Worm (Caenorhabditis elegans) whole organism, L4 larva: ENCODE data around the gene ugt-2.

Experiments
- D1046.2 ChIP-seq: fragments of 200-800 bp; sonication (Bioruptor generic); IDR thresholded peaks from 2 replicates; pipeline ENCODE4 v1.3.6; 2022; ENCODE audit warnings: missing genetic modification characterization, missing compliant biosample characterization
- F10B5.3 ChIP-seq: sonication (generic microtip); optimal IDR thresholded peaks from 2 replicates; lab custom pipeline; 2016; ENCODE audit warnings: mild to moderate bottlenecking, missing genetic modification characterization, missing compliant biosample characterization
- F37D6.2 ChIP-seq: sonication (generic microtip); optimal IDR thresholded peaks from 2 replicates; lab custom pipeline; 2016; ENCODE audit warnings: mild to moderate bottlenecking, missing genetic modification characterization, missing compliant biosample characterization
- Y75B8A.6 ChIP-seq: fragments of 200-800 bp; sonication (Bioruptor generic); IDR thresholded peaks from 2 replicates; pipeline ENCODE4 v1.3.6; 2022; ENCODE audit warnings: missing genetic modification reagents, missing genetic modification characterization, missing compliant biosample characterization
- attf-4 ChIP-seq: sonication (generic microtip); optimal IDR thresholded peaks from 3 replicates; lab custom pipeline; 2017; ENCODE audit warnings: missing biosample characterization, missing genetic modification characterization
- ceh-62 ChIP-seq: sonication (generic microtip); optimal IDR thresholded peaks from 2 replicates; lab custom pipeline; 2017; ENCODE audit warnings: missing biosample characterization, missing genetic modification characterization
- ceh-82 ChIP-seq: sonication (generic microtip); optimal IDR thresholded peaks from 2 replicates; lab custom pipeline; 2017; ENCODE audit warnings: missing biosample characterization, missing genetic modification characterization
- cey-2 ChIP-seq: sonication (generic microtip); optimal IDR thresholded peaks from 3 replicates; lab custom pipeline; 2017; ENCODE audit warnings: missing genetic modification characterization, mild to moderate bottlenecking, missing compliant biosample characterization, antibody characterized with exemption, borderline replicate concordance; ENCODE audit not compliant: insufficient read depth
- daf-16 ChIP-seq, 3 experiments: sonication (generic microtip); optimal IDR thresholded peaks; 2 replicates each; lab custom pipeline; 2016 to 2017; ENCODE audit warnings: missing genetic modification characterization in 3 of 3, missing genetic modification reagents in 3 of 3, mild to moderate bottlenecking in 2 of 3, missing compliant biosample characterization in 2 of 3, missing biosample characterization in 1 of 3, moderate library complexity in 1 of 3
- dmd-6 ChIP-seq: fragments of 200-800 bp; sonication (Bioruptor generic); IDR thresholded peaks from 2 replicates; pipeline ENCODE4 v1.3.6; 2022; ENCODE audit warnings: missing genetic modification reagents, missing genetic modification characterization, missing compliant biosample characterization
- duxl-1 ChIP-seq: sonication (generic microtip); optimal IDR thresholded peaks from 2 replicates; lab custom pipeline; 2016; ENCODE audit warnings: mild to moderate bottlenecking, missing genetic modification characterization, moderate library complexity, missing compliant biosample characterization; ENCODE audit not compliant: poor library complexity
- dve-1 ChIP-seq: sonication (generic microtip); optimal IDR thresholded peaks from 2 replicates; lab custom pipeline; 2017; ENCODE audit warnings: antibody characterized with exemption, mild to moderate bottlenecking, missing genetic modification characterization, missing compliant biosample characterization; ENCODE audit not compliant: insufficient read depth
- hlh-11 ChIP-seq: fragments of 200-800 bp; sonication (Bioruptor generic); optimal IDR thresholded peaks from 2 replicates; lab custom pipeline; 2018; ENCODE audit warnings: mild to moderate bottlenecking, missing genetic modification characterization, missing compliant biosample characterization
- hlh-30 ChIP-seq: sonication (generic microtip); optimal IDR thresholded peaks from 2 replicates; lab custom pipeline; 2017; ENCODE audit warnings: antibody characterized with exemption, mild to moderate bottlenecking, missing genetic modification characterization, missing compliant biosample characterization; ENCODE audit not compliant: insufficient read depth
- hmg-1.1 ChIP-seq: fragments of 200-800 bp; sonication (Bioruptor generic); IDR thresholded peaks from 2 replicates; pipeline ENCODE4 v1.3.6; 2022; ENCODE audit warnings: missing genetic modification reagents, missing genetic modification characterization, missing compliant biosample characterization
- lin-15B ChIP-seq: fragments of 150-350 bp; sonication (generic microtip); optimal IDR thresholded peaks from 3 replicates; lab custom pipeline; 2014; ENCODE audit warnings: missing biosample characterization, missing genetic modification characterization
- lin-39 ChIP-seq: fragments of 150-350 bp; optimal IDR thresholded peaks from 2 replicates; lab custom pipeline; 2014; ENCODE audit warnings: missing biosample characterization, missing genetic modification reagents, missing genetic modification characterization
- lsy-2 ChIP-seq, 2 experiments: fragments of 150-350 bp in 1 of 2; sonication (generic microtip) in 1 of 2; optimal IDR thresholded peaks; 2 replicates each; lab custom pipeline; 2014 to 2017; ENCODE audit warnings: missing biosample characterization in 2 of 2, missing genetic modification characterization in 2 of 2
- mxl-3 ChIP-seq: fragments of 200-800 bp; sonication (Bioruptor generic); optimal IDR thresholded peaks from 2 replicates; lab custom pipeline; 2018; ENCODE audit warnings: mild to moderate bottlenecking, missing genetic modification characterization, missing compliant biosample characterization
- nhr-111 ChIP-seq: fragments of 200-800 bp; sonication (Bioruptor generic); optimal IDR thresholded peaks from 2 replicates; lab custom pipeline; 2018; ENCODE audit warnings: mild to moderate bottlenecking, missing genetic modification characterization, missing compliant biosample characterization
- nhr-28 ChIP-seq: fragments of 150-350 bp; optimal IDR thresholded peaks from 2 replicates; lab custom pipeline; 2014; ENCODE audit warnings: missing biosample characterization, missing genetic modification characterization
- nhr-41 ChIP-seq: fragments of 200-800 bp; sonication (Bioruptor generic); IDR thresholded peaks from 2 replicates; pipeline ENCODE4 v1.3.6; 2022; ENCODE audit warnings: missing genetic modification reagents, missing genetic modification characterization, missing compliant biosample characterization
- nhr-6 ChIP-seq: fragments of 150-350 bp; optimal IDR thresholded peaks from 2 replicates; lab custom pipeline; 2014; ENCODE audit warnings: missing biosample characterization, missing genetic modification characterization
- nhr-76 ChIP-seq: fragments of 150-350 bp; optimal IDR thresholded peaks from 2 replicates; lab custom pipeline; 2014; ENCODE audit warnings: missing biosample characterization, missing genetic modification characterization
- nhr-77 ChIP-seq: fragments of 150-350 bp; optimal IDR thresholded peaks from 2 replicates; lab custom pipeline; 2014; ENCODE audit warnings: missing biosample characterization, missing genetic modification characterization
- php-3 ChIP-seq: fragments of 200-800 bp; sonication (Bioruptor generic); IDR thresholded peaks from 2 replicates; pipeline ENCODE4 v1.3.6; 2022; ENCODE audit warnings: missing genetic modification reagents, missing genetic modification characterization, missing compliant biosample characterization
- pqm-1 ChIP-seq: sonication (generic microtip); optimal IDR thresholded peaks from 2 replicates; lab custom pipeline; 2017; ENCODE audit warnings: missing biosample characterization, missing genetic modification characterization
- spr-3 ChIP-seq: fragments of 200-800 bp; sonication (Bioruptor generic); optimal IDR thresholded peaks from 2 replicates; lab custom pipeline; 2018; ENCODE audit warnings: mild to moderate bottlenecking, missing genetic modification characterization, missing compliant biosample characterization
- tag-97 ChIP-seq: fragments of 200-800 bp; sonication (Bioruptor generic); IDR thresholded peaks from 2 replicates; pipeline ENCODE4 v1.3.6; 2022; ENCODE audit warnings: missing genetic modification characterization, missing compliant biosample characterization
- tra-1 ChIP-seq: fragments of 200-800 bp; sonication (Bioruptor generic); IDR thresholded peaks from 2 replicates; pipeline ENCODE4 v1.3.6; 2022; ENCODE audit warnings: missing genetic modification reagents, missing genetic modification characterization, missing compliant biosample characterization
- unc-62 ChIP-seq, 3 experiments: fragments of 150-350 bp in 1 of 3; sonication (generic microtip); optimal IDR thresholded peaks in 2 of 3; peaks in 1 of 3; 1 replicate in 1 of 3; 2 replicates in 2 of 3; lab custom pipeline; 2014 to 2017; ENCODE audit warnings: missing biosample characterization in 3 of 3, missing genetic modification characterization in 3 of 3, missing genetic modification reagents in 3 of 3, missing genotype in 1 of 3
- ztf-7 ChIP-seq: fragments of 150-350 bp; optimal IDR thresholded peaks from 2 replicates; lab custom pipeline; 2014; ENCODE audit warnings: missing biosample characterization, missing genetic modification characterization

ugt-2 gene

DNA sequence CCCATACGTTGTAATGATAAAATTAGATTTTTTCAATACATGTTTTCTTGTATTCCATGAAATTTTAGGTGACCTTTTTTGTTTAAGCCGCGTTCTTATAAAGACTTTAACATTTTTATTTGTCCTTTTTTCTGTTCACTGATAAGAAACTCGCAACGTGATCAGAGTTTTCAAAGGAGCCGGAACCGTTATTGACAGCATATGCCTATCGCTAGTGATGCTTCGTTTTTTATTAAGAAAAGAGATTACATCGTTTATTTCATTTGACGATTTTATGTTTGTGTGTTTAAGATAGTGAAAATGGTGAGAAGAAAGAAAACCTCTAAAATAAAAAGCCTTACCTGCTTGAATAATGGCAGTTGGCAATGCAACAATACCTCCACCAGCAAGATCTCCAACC, 34.0 kb downstream of the ugt-2 start (continued):
- TF ChIP-seq ceh-62 (tag; lab: Kevin White, UChicago) (no peak), mxl-3 (GFP tag; lab: Kevin White, UChicago) (no peak), F10B5.3 (tag; lab: Kevin White, UChicago) (no peak), dve-1 (tag; lab: Kevin White, UChicago) (peak; percentile 88), nhr-41 (GFP tag; lab: Robert Waterston, UW) (no peak), lsy-2 (tag; optimal IDR thresholded peaks at IDR 0.05; lab: Kevin White, UChicago) (no peak), F37D6.2 (tag; lab: Kevin White, UChicago) (no peak), hlh-11 (tag; lab: Kevin White, UChicago) (peak; percentile 74), hlh-30 (tag; lab: Kevin White, UChicago) (peak; percentile 31), cey-2 (tag; lab: Kevin White, UChicago) (no peak), spr-3 (GFP tag; lab: Kevin White, UChicago) (no peak), pqm-1 (tag; lab: Kevin White, UChicago) (peak; percentile 99), nhr-111 (GFP tag; lab: Kevin White, UChicago) (no peak), hmg-1.1 (GFP tag; lab: Robert Waterston, UW) (no peak), tag-97 (GFP tag; lab: Robert Waterston, UW) (no peak), nhr-77 (tag; lab: Kevin White, UChicago) (peak; percentile 61), daf-16 (GFP tag; optimal IDR thresholded peaks at IDR 0.05; lab: Kevin White, UChicago) (peak in 1 of 2 experiments; percentile 6), daf-16 (tag; optimal IDR thresholded peaks at IDR 0.05; lab: Kevin White, UChicago) (peak; percentile 91)

DNA sequence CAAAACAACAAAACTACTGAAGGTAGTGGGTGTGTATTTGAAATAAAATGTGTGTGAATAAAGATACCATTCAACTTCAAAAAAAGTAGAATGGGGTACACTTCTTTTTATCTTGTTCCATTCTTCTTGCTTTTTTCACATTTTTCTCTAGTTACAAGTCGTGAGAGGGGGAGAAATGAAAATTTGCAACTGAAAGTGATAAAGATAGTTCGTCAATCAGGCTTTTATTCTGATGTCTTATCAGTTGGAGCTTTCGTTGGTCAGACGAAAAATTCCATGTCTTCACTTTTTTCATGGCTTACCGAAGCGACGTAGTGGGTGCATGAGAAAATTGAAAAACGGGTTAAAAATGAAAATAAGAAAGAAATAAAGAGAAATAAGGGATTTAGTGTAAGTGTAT, 35.1 kb downstream of the ugt-2 start, which contains the start of gene Y32F6A.4:
Y32F6A.4 (minus strand) TSS at position 347 of the 400 bp plus-strand sequence.
- TF ChIP-seq unc-62 (GFP tag; optimal IDR thresholded peaks at IDR 0.05 in 1 of 2; lab: Kevin White, UChicago), result peak in 1 of 2 experiments; percentile 81
- no peak for TF ChIP-seq unc-62 (tag; optimal IDR thresholded peaks at IDR 0.05; lab: Kevin White, UChicago)
- TF ChIP-seq nhr-28, result peak; percentile 39
- TF ChIP-seq pqm-1 (tag; lab: Kevin White, UChicago), result peak; percentile 69
- TF ChIP-seq ceh-82, result no peak
- no peak for TF ChIP-seq attf-4 (tag; lab: Kevin White, UChicago)
- peak; percentile 41; the same call in 1 of the 2 replicates for TF ChIP-seq dmd-6
- TF ChIP-seq nhr-6 (tag; lab: Kevin White, UChicago), result no peak
- TF ChIP-seq hlh-11 (tag; lab: Kevin White, UChicago), result peak; percentile 15
- TF ChIP-seq mxl-3 (GFP tag; lab: Kevin White, UChicago), result no peak
- no peak for TF ChIP-seq lin-39 (tag; lab: Kevin White, UChicago)
- no peak for TF ChIP-seq tra-1 (GFP tag; lab: Robert Waterston, UW)
- no peak for TF ChIP-seq daf-16 (GFP tag; optimal IDR thresholded peaks at IDR 0.05; lab: Kevin White, UChicago)
- TF ChIP-seq daf-16 (tag; optimal IDR thresholded peaks at IDR 0.05; lab: Kevin White, UChicago), result peak; percentile 45
- no peak for TF ChIP-seq ztf-7 (tag; lab: Kevin White, UChicago)
- no peak for TF ChIP-seq D1046.2 (GFP tag; lab: Robert Waterston, UW)
- TF ChIP-seq duxl-1 (tag; lab: Kevin White, UChicago), result no peak
- TF ChIP-seq lsy-2 (tag; optimal IDR thresholded peaks at IDR 0.05; lab: Kevin White, UChicago), result no peak
- no peak for TF ChIP-seq Y75B8A.6 (GFP tag; lab: Robert Waterston, UW)
- peak; percentile 17; the same call in 1 of the 2 replicates for TF ChIP-seq php-3 (GFP tag; lab: Robert Waterston, UW)

DNA sequence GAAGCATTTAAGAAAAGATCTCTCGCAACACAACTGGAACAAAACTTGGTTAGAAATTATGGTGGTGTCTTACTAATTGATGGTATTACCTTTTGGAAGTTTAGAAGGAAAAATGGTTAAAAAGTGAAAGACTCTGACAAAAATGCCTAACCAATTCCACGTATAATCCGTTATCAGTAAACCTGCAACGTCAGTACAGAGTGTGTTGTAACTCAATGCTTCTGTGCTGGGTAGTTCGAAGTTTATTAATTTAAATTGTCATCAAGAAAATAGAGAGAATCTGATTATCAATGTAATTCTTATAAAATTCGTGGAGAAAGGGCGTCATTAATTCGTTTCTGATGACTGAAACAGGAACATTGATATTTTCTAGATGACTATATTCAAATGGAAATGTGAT, 36.6 kb downstream of the ugt-2 start:
- TF ChIP-seq ztf-7 (tag; lab: Kevin White, UChicago) (no peak), pqm-1 (tag; lab: Kevin White, UChicago) (peak; percentile 44), Y75B8A.6 (GFP tag; lab: Robert Waterston, UW) (no peak), daf-16 (GFP tag; optimal IDR thresholded peaks at IDR 0.05; lab: Kevin White, UChicago) (no peak), daf-16 (tag; optimal IDR thresholded peaks at IDR 0.05; lab: Kevin White, UChicago) (peak; percentile 14), dmd-6 (peak; percentile 54), lin-15B (tag; lab: Kevin White, UChicago) (no peak), ceh-82 (no peak), nhr-76 (no peak), nhr-28 (peak; percentile 36), unc-62 (GFP tag; optimal IDR thresholded peaks at IDR 0.05 in 1 of 2; lab: Kevin White, UChicago) (peak in 1 of 2 experiments; percentile 95), unc-62 (tag; optimal IDR thresholded peaks at IDR 0.05; lab: Kevin White, UChicago) (no peak)
